Fruit fly (Drosophila melanogaster): ENCODE data around the gene CG11601.
A peak's percentile ranks its signal among the peaks of the same experiment; 100 is the strongest.

The CG11601 gene

DNA sequence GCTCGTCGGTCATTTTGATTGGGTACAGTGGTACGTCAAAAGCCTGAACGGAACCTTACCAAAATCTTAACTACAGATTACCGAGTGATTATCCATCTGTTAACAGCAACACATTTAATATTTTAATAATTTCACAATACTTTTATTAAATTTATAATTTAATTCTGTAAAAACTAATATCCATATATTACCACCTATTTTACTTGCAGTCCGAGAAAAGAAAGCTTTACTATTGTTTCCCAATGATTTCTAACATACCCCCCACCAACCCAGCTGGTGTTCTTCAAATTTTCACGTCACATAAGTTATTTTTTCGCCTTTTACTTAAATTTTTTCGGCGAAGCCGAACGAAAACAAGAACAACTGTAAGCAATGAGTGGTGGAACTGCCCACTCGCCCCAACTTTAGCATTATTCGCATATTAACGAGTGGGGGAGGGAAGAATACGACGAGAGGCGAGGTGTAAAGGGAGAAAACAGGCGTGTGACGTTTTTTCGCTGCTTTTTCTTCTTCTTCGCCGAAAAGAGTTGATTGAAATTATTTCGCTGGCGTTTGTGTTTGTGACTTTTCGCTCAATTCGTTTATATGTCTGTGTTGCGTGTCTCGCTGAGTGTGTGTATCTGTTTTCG is 35.1 kb downstream of the CG11601 start (continued):
- TF ChIP-seq CG5953 (GFP tag; IDR thresholded peaks at IDR 0.05): no peak
- TF ChIP-seq CG30020 (tag; optimal IDR thresholded peaks at IDR 0.05): no peak
- peak; percentile 51 for TF ChIP-seq D19A (tag; optimal IDR thresholded peaks at IDR 0.05)
- peak; percentile 6 for TF ChIP-seq CG9609 (GFP tag; optimal IDR thresholded peaks at IDR 0.05)
- no peak for TF ChIP-seq emc (GFP tag; optimal IDR thresholded peaks at IDR 0.05)
- peak; percentile 70 for TF ChIP-seq CG31441 (GFP tag; IDR thresholded peaks at IDR 0.05)
- peak; percentile 38; the same call in 1 of the 2 replicates for TF ChIP-seq E2f1 (GFP tag; IDR thresholded peaks at IDR 0.05)
- no peak for TF ChIP-seq bigmax (GFP tag; optimal IDR thresholded peaks at IDR 0.05)
- peak; percentile 42; the same call in 1 of the 2 replicates for TF ChIP-seq vvl (GFP tag; IDR thresholded peaks at IDR 0.05)
- peak; percentile 37 for TF ChIP-seq CG4424 (GFP tag; optimal IDR thresholded peaks at IDR 0.05)
- peak; percentile 7 for TF ChIP-seq cato (GFP tag; optimal IDR thresholded peaks at IDR 0.05; ENCODE audit: borderline replicate concordance)
- peak; percentile 33; the same call in 1 of the 2 replicates for TF ChIP-seq Ada2b (GFP tag; IDR thresholded peaks at IDR 0.05)
- peak; percentile 66 for TF ChIP-seq Med (GFP tag)
- peak; percentile 73 for TF ChIP-seq D19B (GFP tag; optimal IDR thresholded peaks at IDR 0.05)
- no peak for TF ChIP-seq lov (optimal IDR thresholded peaks at IDR 0.05)
- no peak for TF ChIP-seq lov (GFP tag; IDR thresholded peaks at IDR 0.05)
- TF ChIP-seq tio (GFP tag; optimal IDR thresholded peaks at IDR 0.05): peak; percentile 33
- no peak for TF ChIP-seq C15 (GFP tag; IDR thresholded peaks at IDR 0.05)
- peak; percentile 15 for TF ChIP-seq Abd-B (GFP tag; optimal IDR thresholded peaks at IDR 0.05)
- no peak for TF ChIP-seq CG2202 (tag; optimal IDR thresholded peaks at IDR 0.05)
- peak; percentile 36 for TF ChIP-seq tin (GFP tag; optimal IDR thresholded peaks at IDR 0.05)
- TF ChIP-seq cg (GFP tag; optimal IDR thresholded peaks at IDR 0.05): peak; percentile 56
- TF ChIP-seq CG6854 (GFP tag; optimal IDR thresholded peaks at IDR 0.05): peak; percentile 54
- TF ChIP-seq CG8388 (GFP tag; optimal IDR thresholded peaks at IDR 0.05): peak; percentile 29
- peak; percentile 56 for TF ChIP-seq Oli (tag; optimal IDR thresholded peaks at IDR 0.05)
- no peak for TF ChIP-seq ssp (GFP tag; IDR thresholded peaks at IDR 0.05)
- TF ChIP-seq fd3F (GFP tag; optimal IDR thresholded peaks at IDR 0.05): peak; percentile 50
- no peak for TF ChIP-seq zen (tag; optimal IDR thresholded peaks at IDR 0.05)
- TF ChIP-seq abd-A (tag; optimal IDR thresholded peaks at IDR 0.05): peak; percentile 74
- TF ChIP-seq sug (tag; optimal IDR thresholded peaks at IDR 0.05): peak; percentile 55
- TF ChIP-seq vfl (GFP tag; optimal IDR thresholded peaks at IDR 0.05): no peak
- TF ChIP-seq chinmo (GFP tag; IDR thresholded peaks at IDR 0.05; ENCODE audit: partially characterized antibody): peak; percentile 91; the same call in 3 of the 4 replicates
- TF ChIP-seq CG2678 (tag; optimal IDR thresholded peaks at IDR 0.05): peak; percentile 82
- peak; percentile 29; the same call in 1 of the 2 replicates for TF ChIP-seq al (GFP tag; IDR thresholded peaks at IDR 0.05)
- TF ChIP-seq CG4854 (GFP tag; optimal IDR thresholded peaks at IDR 0.05): no peak
- peak; percentile 56; the same call in 1 of the 2 replicates for TF ChIP-seq ranshi (GFP tag; IDR thresholded peaks at IDR 0.05)
- TF ChIP-seq CG1602 (GFP tag; optimal IDR thresholded peaks at IDR 0.05): peak; percentile 7
- no peak for TF ChIP-seq CG6791 (GFP tag; IDR thresholded peaks at IDR 0.05; ENCODE audit: partially characterized antibody)
- TF ChIP-seq Side (GFP tag; optimal IDR thresholded peaks at IDR 0.05): no peak
- peak; percentile 72 for TF ChIP-seq CG7839 (tag; optimal IDR thresholded peaks at IDR 0.05)
- peak; percentile 55 for TF ChIP-seq row (GFP tag; IDR thresholded peaks at IDR 0.05)
- peak; percentile 55 for TF ChIP-seq Ptx1 (GFP tag; IDR thresholded peaks at IDR 0.05)
- TF ChIP-seq CTCF (GFP tag; optimal IDR thresholded peaks at IDR 0.05): no peak
- TF ChIP-seq ab (GFP tag; optimal IDR thresholded peaks at IDR 0.05): no peak
- TF ChIP-seq CG14441 (GFP tag; IDR thresholded peaks at IDR 0.05): 0 out of 2 replicates have a peak, but pooled peaks have one; percentile 38
- no peak for TF ChIP-seq Atf-2 (GFP tag; optimal IDR thresholded peaks at IDR 0.05)
- no peak for TF ChIP-seq Bteb2 (GFP tag; optimal IDR thresholded peaks at IDR 0.05)
- TF ChIP-seq CG3847 (GFP tag; IDR thresholded peaks at IDR 0.05): peak; percentile 45; the same call in 1 of the 2 replicates
- no peak for TF ChIP-seq Stat92E (GFP tag; optimal IDR thresholded peaks at IDR 0.05)
- no peak for TF ChIP-seq CHES-1-like (GFP tag; optimal IDR thresholded peaks at IDR 0.05)
- peak; percentile 32 for TF ChIP-seq CG10274 (GFP tag; optimal IDR thresholded peaks at IDR 0.05)

All from whole organism, embryonic.